Fruit fly (Drosophila melanogaster) S2 (cell line): ENCODE measurements around the gene CG32633.

Experiments used
- CG8478 ChIP-seq: fragments of >200 bp; optimal IDR thresholded peaks from 2 replicates; lab custom pipeline; 2018
- CTCF ChIP-seq, 2 experiments: fragments of >200 bp; optimal IDR thresholded peaks; 2 replicates each; lab custom pipeline; 2018

DNA sequence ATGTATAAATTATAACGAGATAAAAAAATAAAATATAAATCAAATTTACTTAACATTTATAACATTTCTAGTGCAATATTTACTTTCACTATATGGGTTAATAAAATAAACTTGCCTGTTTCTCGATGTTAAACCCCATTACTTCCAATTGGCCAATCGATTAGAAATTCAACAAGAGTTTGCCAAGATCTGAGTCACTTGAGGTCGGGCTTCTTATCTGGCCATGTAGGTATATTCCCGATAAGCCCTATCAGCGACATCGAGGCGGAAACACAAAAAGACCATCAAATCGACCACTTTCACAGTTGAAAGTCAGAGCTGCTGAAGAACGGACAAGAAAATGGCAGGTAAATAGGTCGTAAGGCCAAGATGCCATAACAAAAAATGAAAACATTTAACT lies at the start of gene CG32633:
- no peak for TF ChIP-seq CG8478 (lab: Kevin White, UChicago)
- no peak for TF ChIP-seq CTCF (optimal IDR thresholded peaks at IDR 0.05; lab: Kevin White, UChicago)
